Worm (Caenorhabditis elegans) whole organism, L3 larva: ENCODE data around the gene mpk-2.

Experiments used
- ceh-82 ChIP-seq: fragments of 150-350 bp; optimal IDR thresholded peaks from 2 replicates; lab custom pipeline; 2014; ENCODE audit warnings: missing biosample characterization, missing genetic modification characterization
- nhr-11 ChIP-seq: fragments of 150-350 bp; optimal IDR thresholded peaks from 2 replicates; lab custom pipeline; 2014; ENCODE audit warnings: missing biosample characterization, missing genetic modification characterization
- zag-1 ChIP-seq: fragments of 150-350 bp; optimal IDR thresholded peaks from 2 replicates; lab custom pipeline; 2014; ENCODE audit warnings: missing biosample characterization, missing genetic modification characterization

DNA sequence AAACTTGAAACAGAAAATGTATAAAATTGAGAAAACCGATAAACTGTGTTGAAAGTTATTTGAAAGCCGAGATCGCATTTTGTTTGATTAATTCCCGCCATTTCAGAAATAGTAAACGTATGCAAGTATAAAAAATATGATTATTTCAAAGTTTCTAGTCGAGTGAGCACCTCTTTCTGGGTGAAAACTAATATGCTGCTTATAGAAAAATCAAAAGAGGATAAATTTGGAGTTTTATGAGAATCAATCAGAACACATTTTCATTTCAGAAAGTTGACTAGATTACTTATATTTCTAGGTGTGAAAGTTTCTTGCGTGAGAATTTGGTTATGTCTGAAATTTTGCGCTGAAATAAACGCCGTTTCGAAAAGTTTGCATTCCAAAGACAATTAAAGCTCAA, 53.6 kb downstream of the mpk-2 start, which contains the start of gene srb-13:
- TF ChIP-seq zag-1 (no peak), ceh-82 (tag; lab: Kevin White, UChicago) (no peak), nhr-11 (tag; lab: Kevin White, UChicago) (no peak)
